Worm (Caenorhabditis elegans) whole organism, young adult: Measurements from ENCODE around the gene fntb-1.

Experiments used
- B0019.2 ChIP-seq: fragments of 200-800 bp; sonication (Bioruptor generic); conservative IDR thresholded peaks from 2 replicates; pipeline ENCODE4 v1.3.6; 2022; ENCODE audit warnings: missing genetic modification reagents, missing genetic modification characterization, missing compliant biosample characterization
- B0261.1 ChIP-seq: sonication (generic microtip); optimal IDR thresholded peaks from 2 replicates; lab custom pipeline; 2016; ENCODE audit warnings: mild to moderate bottlenecking, missing genetic modification characterization, moderate library complexity, missing compliant biosample characterization
- B0336.3 ChIP-seq: fragments of 200-800 bp; sonication (Bioruptor generic); IDR thresholded peaks from 2 replicates; pipeline ENCODE4 v1.3.6; 2022; ENCODE audit warnings: missing genetic modification characterization, missing compliant biosample characterization
- F39B2.1 ChIP-seq: fragments of 200-800 bp; sonication (Bioruptor generic); IDR thresholded peaks from 2 replicates; pipeline ENCODE4 v1.3.6; 2022; ENCODE audit warnings: missing genetic modification reagents, missing genetic modification characterization, missing compliant biosample characterization
- F57C9.4 ChIP-seq: sonication (generic microtip); optimal IDR thresholded peaks from 2 replicates; lab custom pipeline; 2017; ENCODE audit warnings: mild to moderate bottlenecking, missing genetic modification characterization, missing compliant biosample characterization
- Y79H2A.3 ChIP-seq: fragments of 200-800 bp; sonication (Bioruptor generic); conservative IDR thresholded peaks from 2 replicates; pipeline ENCODE4 v1.3.6; 2022; ENCODE audit warnings: missing genetic modification reagents, missing genetic modification characterization, missing compliant biosample characterization
- ama-1 ChIP-seq, 3 experiments: fragments of 150-350 bp in 1 of 3; sonication (generic microtip) in 2 of 3; optimal IDR thresholded peaks; 2 replicates each; lab custom pipeline; 2014 to 2018; ENCODE audit warnings: missing biosample characterization in 2 of 3, missing genetic modification characterization in 2 of 3, missing genetic modification reagents in 2 of 3
- aptf-2 ChIP-seq: fragments of 200-800 bp; sonication (Bioruptor generic); conservative IDR thresholded peaks from 2 replicates; pipeline ENCODE4 v1.3.6; 2022; ENCODE audit warnings: missing genetic modification reagents, missing genetic modification characterization, missing compliant biosample characterization
- attf-3 ChIP-seq: fragments of 200-800 bp; sonication (Bioruptor generic); conservative IDR thresholded peaks from 2 replicates; pipeline ENCODE4 v1.3.6; 2022; ENCODE audit warnings: missing genetic modification reagents, missing genetic modification characterization, missing compliant biosample characterization
- cebp-1 ChIP-seq, 2 experiments: fragments of 200-800 bp in 1 of 2; sonication (Bioruptor generic) in 1 of 2; sonication (generic microtip) in 1 of 2; IDR thresholded peaks in 1 of 2; optimal IDR thresholded peaks in 1 of 2; 2 replicates each; pipeline versions ENCODE4 v1.3.6 to Lab custom; 2017 to 2022; ENCODE audit warnings: missing compliant biosample characterization in 2 of 2, missing genetic modification characterization in 2 of 2, mild to moderate bottlenecking in 1 of 2, missing genetic modification reagents in 1 of 2, moderate library complexity in 1 of 2
- cebp-2 ChIP-seq: fragments of 200-800 bp; sonication (Bioruptor generic); IDR thresholded peaks from 2 replicates; pipeline ENCODE4 v1.3.6; 2022; ENCODE audit warnings: missing genetic modification characterization, missing compliant biosample characterization
- chd-7 ChIP-seq: sonication (generic microtip); optimal IDR thresholded peaks from 2 replicates; lab custom pipeline; 2016; ENCODE audit warnings: mild to moderate bottlenecking, missing genetic modification characterization, moderate library complexity, missing compliant biosample characterization
- dox-1 ChIP-seq: fragments of 200-800 bp; sonication (Bioruptor generic); IDR thresholded peaks from 2 replicates; pipeline ENCODE4 v1.3.6; 2022; ENCODE audit warnings: missing genetic modification reagents, missing genetic modification characterization, missing compliant biosample characterization
- egl-18 ChIP-seq: fragments of 200-800 bp; sonication (Bioruptor generic); IDR thresholded peaks from 2 replicates; pipeline ENCODE4 v1.3.6; 2022; ENCODE audit warnings: missing genetic modification reagents, missing genetic modification characterization, missing compliant biosample characterization
- egrh-3 ChIP-seq: fragments of 200-800 bp; sonication (Bioruptor generic); IDR thresholded peaks from 2 replicates; pipeline ENCODE4 v1.3.6; 2022; ENCODE audit warnings: missing genetic modification reagents, missing genetic modification characterization, missing compliant biosample characterization
- ekl-4 ChIP-seq: fragments of 200-800 bp; sonication (Bioruptor generic); IDR thresholded peaks from 2 replicates; pipeline ENCODE4 v1.3.6; 2022; ENCODE audit warnings: missing genetic modification reagents, missing genetic modification characterization, missing compliant biosample characterization
- ets-4 ChIP-seq: fragments of 200-800 bp; sonication (Bioruptor generic); optimal IDR thresholded peaks from 2 replicates; lab custom pipeline; 2018; ENCODE audit warnings: mild to moderate bottlenecking, missing genetic modification characterization, missing compliant biosample characterization
- gei-17 ChIP-seq: fragments of 200-800 bp; sonication (Bioruptor generic); optimal IDR thresholded peaks from 2 replicates; lab custom pipeline; 2018; ENCODE audit warnings: mild to moderate bottlenecking, missing genetic modification characterization, missing compliant biosample characterization
- him-1 ChIP-seq: sonication (generic microtip); optimal IDR thresholded peaks from 2 replicates; lab custom pipeline; 2016; ENCODE audit warnings: missing genotype, missing genetic modification reagents, missing genetic modification characterization, missing compliant biosample characterization
- hrde-1 ChIP-seq: sonication (generic microtip); optimal IDR thresholded peaks from 2 replicates; lab custom pipeline; 2016; ENCODE audit warnings: missing genetic modification characterization, mild to moderate bottlenecking, missing compliant biosample characterization, moderate library complexity, missing genotype, missing genetic modification reagents, borderline replicate concordance
- let-526 ChIP-seq: fragments of 200-800 bp; sonication (Bioruptor generic); IDR thresholded peaks from 2 replicates; pipeline ENCODE4 v1.3.6; 2022; ENCODE audit warnings: missing genetic modification reagents, missing genetic modification characterization, missing compliant biosample characterization
- lin-35 ChIP-seq, 3 experiments: fragments of 150-350 bp in 2 of 3; sonication (generic microtip) in 1 of 3; optimal IDR thresholded peaks; 2 replicates each; lab custom pipeline; 2014 to 2018; ENCODE audit warnings: missing biosample characterization in 3 of 3, missing genetic modification characterization in 3 of 3, missing genetic modification reagents in 3 of 3
- madf-10 ChIP-seq: sonication (generic microtip); optimal IDR thresholded peaks from 2 replicates; lab custom pipeline; 2016; ENCODE audit warnings: mild to moderate bottlenecking, missing genetic modification characterization, missing compliant biosample characterization
- madf-6 ChIP-seq: fragments of 200-800 bp; sonication (Bioruptor generic); IDR thresholded peaks from 2 replicates; pipeline ENCODE4 v1.3.6; 2022; ENCODE audit warnings: missing genetic modification reagents, missing genetic modification characterization, missing compliant biosample characterization
- nfyb-1 ChIP-seq: fragments of 200-800 bp; sonication (Bioruptor generic); IDR thresholded peaks from 2 replicates; pipeline ENCODE4 v1.3.6; 2022; ENCODE audit warnings: missing genetic modification reagents, missing genetic modification characterization, missing compliant biosample characterization
- nhr-80 ChIP-seq: sonication (generic microtip); optimal IDR thresholded peaks from 2 replicates; lab custom pipeline; 2016; ENCODE audit warnings: missing genetic modification characterization, missing compliant biosample characterization
- pha-4 ChIP-seq: fragments of 150-350 bp; sonication (generic microtip); optimal IDR thresholded peaks from 2 replicates; lab custom pipeline; 2014; ENCODE audit warnings: missing biosample characterization, missing genetic modification reagents, missing genetic modification characterization
- repo-1 ChIP-seq: sonication (generic microtip); optimal IDR thresholded peaks from 2 replicates; lab custom pipeline; 2017; ENCODE audit warnings: mild to moderate bottlenecking, missing genetic modification characterization, missing compliant biosample characterization
- rpc-1 ChIP-seq, 2 experiments: fragments of 150-350 bp in 1 of 2; sonication (generic microtip) in 1 of 2; optimal IDR thresholded peaks; 2 replicates each; lab custom pipeline; 2014 to 2018; ENCODE audit warnings: missing biosample characterization in 1 of 2, missing genetic modification characterization in 1 of 2, missing genetic modification reagents in 1 of 2, missing genotype in 1 of 2
- sea-2 ChIP-seq: fragments of 200-800 bp; sonication (Bioruptor generic); IDR thresholded peaks from 2 replicates; pipeline ENCODE4 v1.3.6; 2022; ENCODE audit warnings: missing genetic modification characterization, missing compliant biosample characterization
- snpc-4 ChIP-seq, 5 experiments: fragments of 150-350 bp in 1 of 5; sonication (generic microtip) in 4 of 5; optimal IDR thresholded peaks; 2 replicates each; lab custom pipeline; 2014 to 2018; ENCODE audit warnings: missing genetic modification characterization in 5 of 5, missing biosample characterization in 3 of 5, antibody characterized with exemption in 2 of 5, mild to moderate bottlenecking in 2 of 5, missing compliant biosample characterization in 2 of 5, missing genotype in 2 of 5, moderate library complexity in 2 of 5, missing genetic modification reagents in 1 of 5
- tlf-1 ChIP-seq: fragments of 200-800 bp; sonication (Bioruptor generic); optimal IDR thresholded peaks from 2 replicates; lab custom pipeline; 2018; ENCODE audit warnings: mild to moderate bottlenecking, missing genetic modification characterization, missing compliant biosample characterization
- xnd-1 ChIP-seq: sonication (generic microtip); optimal IDR thresholded peaks from 2 replicates; lab custom pipeline; 2016; ENCODE audit warnings: missing genotype, missing genetic modification reagents, missing genetic modification characterization, missing compliant biosample characterization
- ztf-25 ChIP-seq: fragments of 200-800 bp; sonication (Bioruptor generic); IDR thresholded peaks from 2 replicates; pipeline ENCODE4 v1.3.6; 2022; ENCODE audit warnings: missing genetic modification reagents, missing genetic modification characterization, missing compliant biosample characterization
- ztf-26 ChIP-seq: sonication (generic microtip); optimal IDR thresholded peaks from 2 replicates; lab custom pipeline; 2017; ENCODE audit warnings: missing genetic modification characterization, missing compliant biosample characterization

Gene fntb-1

ce11 chrV:14447240-14447763 is at the start of gene fntb-1, which contains the start of gene dlat-1:
Gene fntb-1, plus strand, starts transcription at chrV:14447651.
Gene dlat-1, minus strand, starts transcription at chrV:14447290.
- no peak for TF ChIP-seq hrde-1 (tag; lab: Kevin White, UChicago)
- no peak for TF ChIP-seq lin-35 (GFP tag; optimal IDR thresholded peaks at IDR 0.05; lab: Kevin White, UChicago)
- no peak for TF ChIP-seq snpc-4 (GFP tag; optimal IDR thresholded peaks at IDR 0.05; lab: Kevin White, UChicago)
- TF ChIP-seq snpc-4 (tag; optimal IDR thresholded peaks at IDR 0.05; lab: Kevin White, UChicago): peak in 1 of 4 experiments; percentile 6
- peak; percentile 78 for TF ChIP-seq nhr-80 (tag; lab: Kevin White, UChicago)
- TF ChIP-seq attf-3 (GFP tag; lab: Robert Waterston, UW): peak; percentile 89
- no peak for TF ChIP-seq Y79H2A.3 (GFP tag; lab: Robert Waterston, UW)
- no peak for TF ChIP-seq egrh-3 (GFP tag; lab: Robert Waterston, UW)

- no peak for TF ChIP-seq F57C9.4
- no peak for TF ChIP-seq rpc-1 (optimal IDR thresholded peaks at IDR 0.05; lab: Kevin White, UChicago)
- TF ChIP-seq rpc-1 (tag; optimal IDR thresholded peaks at IDR 0.05; lab: Kevin White, UChicago): no peak
- no peak for TF ChIP-seq xnd-1 (tag; lab: Kevin White, UChicago)
- no peak for TF ChIP-seq ets-4
- no peak for TF ChIP-seq tlf-1
- no peak for TF ChIP-seq ztf-25
- no peak for TF ChIP-seq repo-1 (tag; lab: Kevin White, UChicago)
- TF ChIP-seq chd-7: no peak
- TF ChIP-seq F39B2.1 (GFP tag; lab: Robert Waterston, UW): no peak
- no peak for TF ChIP-seq egrh-3 (GFP tag; lab: Robert Waterston, UW)
- no peak for TF ChIP-seq dox-1
- TF ChIP-seq egl-18 (GFP tag; lab: Robert Waterston, UW): no peak
- TF ChIP-seq, all 124 proteins: peak for 0
Measured at ce11 chrV:14405647-14406046, 41.8 kb upstream of the fntb-1 start.

- TF ChIP-seq egl-18 (GFP tag; lab: Robert Waterston, UW) (no peak), ama-1 (optimal IDR thresholded peaks at IDR 0.05; lab: Kevin White, UChicago) (no peak), ama-1 (GFP tag; optimal IDR thresholded peaks at IDR 0.05; lab: Kevin White, UChicago) (no peak), sea-2 (GFP tag; lab: Robert Waterston, UW) (no peak), him-1 (tag; lab: Kevin White, UChicago) (no peak), pha-4 (tag; lab: Kevin White, UChicago) (no peak), B0019.2 (no peak), madf-10 (tag; lab: Kevin White, UChicago) (no peak), ztf-26 (tag; lab: Kevin White, UChicago) (no peak), madf-6 (GFP tag; lab: Robert Waterston, UW) (no peak), nfyb-1 (GFP tag; lab: Robert Waterston, UW) (no peak), aptf-2 (GFP tag; lab: Robert Waterston, UW) (no peak), rpc-1 (optimal IDR thresholded peaks at IDR 0.05; lab: Kevin White, UChicago) (no peak), rpc-1 (tag; optimal IDR thresholded peaks at IDR 0.05; lab: Kevin White, UChicago) (no peak), B0261.1 (no peak), gei-17 (GFP tag; lab: Kevin White, UChicago) (no peak)
- TF ChIP-seq, all 124 proteins: peak for 0
Measured at ce11 chrV:14408774-14409173, 38.7 kb upstream of the fntb-1 start, which contains the start of gene gnrr-2. Gene gnrr-2, plus strand, starts transcription at chrV:14409074.

ce11 chrV:14409905-14410304 is 37.5 kb upstream of the fntb-1 start:
- no peak for TF ChIP-seq cebp-1 (GFP tag; IDR thresholded peaks at IDR 0.05; lab: Robert Waterston, UW)
- TF ChIP-seq cebp-1 (tag; optimal IDR thresholded peaks at IDR 0.05; lab: Kevin White, UChicago): peak; percentile 87
- no peak for TF ChIP-seq B0261.1
- TF ChIP-seq ekl-4 (GFP tag; lab: Robert Waterston, UW): no peak
- no peak for TF ChIP-seq snpc-4 (GFP tag; optimal IDR thresholded peaks at IDR 0.05; lab: Kevin White, UChicago)
- peak in 2 of 4 experiments; percentile 85 for TF ChIP-seq snpc-4 (tag; optimal IDR thresholded peaks at IDR 0.05; lab: Kevin White, UChicago)
- 0 out of 2 replicates have a peak, but pooled peaks have one; percentile 13 for TF ChIP-seq cebp-2 (GFP tag; lab: Robert Waterston, UW)
- TF ChIP-seq let-526 (GFP tag; lab: Robert Waterston, UW): no peak
- TF ChIP-seq B0336.3 (GFP tag; lab: Robert Waterston, UW): no peak
- TF ChIP-seq, all 124 proteins: peak for 3
